Worm (Caenorhabditis elegans): ENCODE measurements around the gene lpr-6.

- no peak for TF ChIP-seq hmg-4 (GFP tag; optimal IDR thresholded peaks at IDR 0.05)
- TF ChIP-seq ama-1 (optimal IDR thresholded peaks at IDR 0.05), result no peak
- no peak for TF ChIP-seq scrt-1 (GFP tag; IDR thresholded peaks at IDR 0.05)
- no peak for TF ChIP-seq ets-7 (tag; optimal IDR thresholded peaks at IDR 0.05)
- no peak for TF ChIP-seq B0310.2 (tag; optimal IDR thresholded peaks at IDR 0.05)
- no peak for TF ChIP-seq tbx-37 (GFP tag; conservative IDR thresholded peaks at IDR 0.05)
- no peak for TF ChIP-seq F13C5.2 (tag; optimal IDR thresholded peaks at IDR 0.05)
- no peak for TF ChIP-seq hmbx-1 (tag; optimal IDR thresholded peaks at IDR 0.05)
- no peak for TF ChIP-seq ceh-36 (tag; optimal IDR thresholded peaks at IDR 0.05)
Observed at ce11 chrX:11036114-11037087, 23.4 kb upstream of the lpr-6 start.
